In the genomic region with DNA sequence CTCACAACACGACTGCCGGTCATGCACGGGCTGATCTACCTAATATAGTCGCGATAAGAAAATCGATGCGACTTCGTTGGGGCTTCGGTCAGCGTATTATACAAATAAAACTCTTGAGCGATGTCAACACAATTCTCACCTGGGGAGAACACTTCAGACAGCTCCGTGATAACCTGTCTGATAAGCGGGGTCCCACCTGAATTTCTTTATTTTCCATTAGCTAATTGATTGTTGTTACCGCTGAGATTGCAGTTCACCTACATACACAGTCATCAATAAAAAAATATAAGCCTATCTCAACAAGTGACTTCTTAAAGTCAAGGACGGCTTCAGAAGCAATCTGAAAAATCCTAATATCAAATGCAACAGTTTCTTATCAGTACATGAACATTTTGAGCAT, we compare ENCODE assay signal across 2 fruit fly cellular contexts.
A peak's percentile ranks its signal among the peaks of the same experiment; 100 is the strongest.
TF ChIP-seq lines count a peak whose summit lies in the region.

Gene tobi (minus strand): TSS at position 23 of the 400 bp plus-strand sequence.

- no peak for TF ChIP-seq CTCF in whole organism, embryonic (GFP tag; optimal IDR thresholded peaks at IDR 0.05; lab: Kevin White, UChicago)

TF ChIP-seq in whole organism, adult, 20 proteins besides CTCF, POLR2A, EP300 and RAD21:
- no peak for TF ChIP-seq ovo (GFP tag; optimal IDR thresholded peaks at IDR 0.05; lab: Kevin White, UChicago)
- TF ChIP-seq tj (GFP tag; optimal IDR thresholded peaks at IDR 0.05; lab: Kevin White, UChicago), result peak; percentile 43
- TF ChIP-seq Crg-1 (GFP tag; optimal IDR thresholded peaks at IDR 0.05; lab: Kevin White, UChicago), result no peak
TF ChIP-seq in whole organism, adult: peak in this region for 1.

TF ChIP-seq in whole organism, embryonic, 481 proteins besides CTCF, POLR2A, EP300 and RAD21:
- no peak for TF ChIP-seq PHDP (tag; optimal IDR thresholded peaks at IDR 0.05; lab: Kevin White, UChicago)
- TF ChIP-seq jing (GFP tag; optimal IDR thresholded peaks at IDR 0.05; lab: Kevin White, UChicago), result no peak
- no peak for TF ChIP-seq Atf-2 (GFP tag; optimal IDR thresholded peaks at IDR 0.05; lab: Kevin White, UChicago)
- TF ChIP-seq CG17328 (GFP tag; IDR thresholded peaks at IDR 0.05; lab: Robert Waterston, UW), result no peak
- TF ChIP-seq vnd (GFP tag; IDR thresholded peaks at IDR 0.05; lab: Robert Waterston, UW; ENCODE audit: partially characterized antibody), result peak; percentile 19; the same call in 1 of the 3 replicates
- no peak for TF ChIP-seq CG7928 (GFP tag; optimal IDR thresholded peaks at IDR 0.05; lab: Kevin White, UChicago)
- TF ChIP-seq sug (tag; optimal IDR thresholded peaks at IDR 0.05; lab: Kevin White, UChicago), result peak; percentile 89
- no peak for TF ChIP-seq CG5180 (GFP tag; optimal IDR thresholded peaks at IDR 0.05; lab: Kevin White, UChicago)
- TF ChIP-seq Camta (GFP tag; optimal IDR thresholded peaks at IDR 0.05; lab: Kevin White, UChicago), result no peak
- peak; percentile 72 for TF ChIP-seq exex (tag; optimal IDR thresholded peaks at IDR 0.05; lab: Kevin White, UChicago)
- TF ChIP-seq CG14050 (GFP tag; IDR thresholded peaks at IDR 0.05; lab: Robert Waterston, UW), result no peak
- no peak for TF ChIP-seq trem (tag; optimal IDR thresholded peaks at IDR 0.05; lab: Kevin White, UChicago)
- no peak for TF ChIP-seq onecut (GFP tag; IDR thresholded peaks at IDR 0.05; lab: Robert Waterston, UW)
TF ChIP-seq in whole organism, embryonic: peak in this region for 3.
